Fruit fly (Drosophila melanogaster) whole organism, pupa: ENCODE data around the gene glec.

Source experiments
- CG10348 ChIP-seq: fragments of 200-800 bp; sonication (Bioruptor generic); IDR thresholded peaks from 2 replicates; pipeline ENCODE4 v1.3.6; 2022; ENCODE audit warnings: missing biosample characterization, missing genetic modification characterization
- CG12605 ChIP-seq: fragments of 200-800 bp; sonication (Bioruptor generic); IDR thresholded peaks from 2 replicates; pipeline ENCODE4 v1.3.6; 2022; ENCODE audit warnings: missing biosample characterization, missing genetic modification characterization
- CG13204 ChIP-seq: fragments of 200-800 bp; sonication (Bioruptor generic); optimal IDR thresholded peaks from 2 replicates; lab custom pipeline; 2018; ENCODE audit warnings: missing biosample characterization, mild to moderate bottlenecking, missing genetic modification characterization, moderate library complexity
- CG14655 ChIP-seq: fragments of 200-800 bp; sonication (Bioruptor generic); optimal IDR thresholded peaks from 3 replicates; lab custom pipeline; 2017; ENCODE audit warnings: mild to moderate bottlenecking, missing biosample characterization, missing genetic modification reagents, missing genetic modification characterization
- CG15710 ChIP-seq: fragments of 200-800 bp; sonication (Bioruptor generic); optimal IDR thresholded peaks from 2 replicates; lab custom pipeline; 2018; ENCODE audit warnings: missing biosample characterization, mild to moderate bottlenecking, missing genetic modification characterization, moderate library complexity
- CG17806 ChIP-seq: fragments of 200-800 bp; sonication (Bioruptor generic); optimal IDR thresholded peaks from 2 replicates; lab custom pipeline; 2018; ENCODE audit warnings: missing biosample characterization, mild to moderate bottlenecking, missing genetic modification characterization, moderate library complexity
- CG32121 ChIP-seq: fragments of 200-800 bp; sonication (Bioruptor generic); IDR thresholded peaks from 2 replicates; pipeline ENCODE4 v1.3.6; 2022; ENCODE audit warnings: missing biosample characterization, missing genetic modification characterization
- CG34367 ChIP-seq: fragments of 200-800 bp; sonication (Bioruptor generic); optimal IDR thresholded peaks from 2 replicates; lab custom pipeline; 2018; ENCODE audit warnings: missing biosample characterization, mild to moderate bottlenecking, missing genetic modification characterization
- CG4496 ChIP-seq: fragments of 200-800 bp; sonication (Bioruptor generic); IDR thresholded peaks from 3 replicates; pipeline ENCODE4 v1.3.6; 2022; ENCODE audit warnings: missing biosample characterization, missing genetic modification characterization
- CG8159 ChIP-seq: fragments of 200-800 bp; sonication (Bioruptor generic); optimal IDR thresholded peaks from 3 replicates; lab custom pipeline; 2018; ENCODE audit warnings: missing biosample characterization, mild to moderate bottlenecking, missing genetic modification characterization, moderate library complexity
- CG8301 ChIP-seq: fragments of 200-800 bp; sonication (Bioruptor generic); optimal IDR thresholded peaks from 2 replicates; lab custom pipeline; 2018; ENCODE audit warnings: missing biosample characterization, mild to moderate bottlenecking, missing genetic modification characterization
- CG9948 ChIP-seq: fragments of 200-800 bp; sonication (Bioruptor generic); optimal IDR thresholded peaks from 2 replicates; lab custom pipeline; 2018; ENCODE audit warnings: missing biosample characterization, mild to moderate bottlenecking, missing genetic modification characterization, moderate library complexity
- D1 ChIP-seq: fragments of 200-800 bp; sonication (Bioruptor generic); optimal IDR thresholded peaks from 2 replicates; lab custom pipeline; 2018; ENCODE audit warnings: missing biosample characterization, mild to moderate bottlenecking, missing genetic modification characterization, moderate library complexity
- EcR ChIP-seq: fragments of 200-800 bp; sonication (Bioruptor generic); optimal IDR thresholded peaks from 3 replicates; lab custom pipeline; 2019; ENCODE audit warnings: missing biosample characterization, missing genetic modification characterization, mild to moderate bottlenecking, moderate library complexity, missing genetic modification reagents
- Ets98B ChIP-seq: fragments of 200-800 bp; sonication (Bioruptor generic); IDR thresholded peaks from 2 replicates; pipeline ENCODE4 v1.3.6; 2022; ENCODE audit warnings: missing biosample characterization, missing genetic modification characterization
- Pif1A ChIP-seq: fragments of 200-800 bp; sonication (Bioruptor generic); optimal IDR thresholded peaks from 3 replicates; lab custom pipeline; 2016; ENCODE audit warnings: missing biosample characterization, missing genetic modification characterization
- Pif1B ChIP-seq: fragments of 200-800 bp; sonication (Bioruptor generic); optimal IDR thresholded peaks from 3 replicates; lab custom pipeline; 2016; ENCODE audit warnings: missing biosample characterization, missing genetic modification characterization
- Snoo ChIP-seq: fragments of 200-800 bp; sonication (Bioruptor generic); optimal IDR thresholded peaks from 3 replicates; lab custom pipeline; 2017; ENCODE audit warnings: missing biosample characterization, mild to moderate bottlenecking, missing genetic modification characterization, inconsistent platforms
- fd96Ca ChIP-seq: fragments of 200-800 bp; sonication (Bioruptor generic); IDR thresholded peaks from 3 replicates; pipeline ENCODE4 v1.3.6; 2022; ENCODE audit warnings: missing biosample characterization, missing genetic modification characterization
- gl ChIP-seq: fragments of 200-800 bp; sonication (Bioruptor generic); optimal IDR thresholded peaks from 2 replicates; lab custom pipeline; 2018; ENCODE audit warnings: missing biosample characterization, mild to moderate bottlenecking, missing genetic modification characterization
- rn ChIP-seq: fragments of 200-800 bp; sonication (Bioruptor generic); IDR thresholded peaks from 2 replicates; pipeline ENCODE4 v1.3.6; 2022; ENCODE audit warnings: missing biosample characterization, missing genetic modification characterization

glec gene

dm6 chr3R:21852579-21853233, 3.4 kb downstream of the glec start:
- peak; percentile 44 for TF ChIP-seq EcR (GFP tag; lab: Kevin White, UChicago)
- 0 out of 2 replicates have a peak, but pooled peaks have one; percentile 11 for TF ChIP-seq Ets98B (GFP tag; lab: Robert Waterston, UW)
- peak; percentile 39 for TF ChIP-seq CG15710
- TF ChIP-seq CG14655: peak; percentile 35
- no peak for TF ChIP-seq D1 (tag; lab: Kevin White, UChicago)
- TF ChIP-seq CG8301 (tag; lab: Kevin White, UChicago): peak; percentile 21
- 0 out of 3 replicates have a peak, but pooled peaks have one; percentile 33 for TF ChIP-seq fd96Ca
- TF ChIP-seq Pif1A (GFP tag; lab: Kevin White, UChicago): peak; percentile 1
- TF ChIP-seq Snoo (tag; lab: Kevin White, UChicago): no peak
- TF ChIP-seq gl (tag; lab: Kevin White, UChicago): no peak
- peak; percentile 33 for TF ChIP-seq CG17806
- no peak for TF ChIP-seq rn (GFP tag; lab: Robert Waterston, UW)
- peak; percentile 32 for TF ChIP-seq CG9948 (tag; lab: Kevin White, UChicago)
- no peak for TF ChIP-seq CG34367
- TF ChIP-seq Pif1B: no peak
- TF ChIP-seq CG13204 (GFP tag; lab: Kevin White, UChicago): no peak
- TF ChIP-seq CG4496: no peak
- peak; percentile 54 for TF ChIP-seq CG8159
- TF ChIP-seq CG12605 (GFP tag; lab: Robert Waterston, UW): no peak
- no peak for TF ChIP-seq CG10348
- no peak for TF ChIP-seq CG32121

dm6 chr3R:21851592-21852578, 4.2 kb downstream of the glec start:
- peak; percentile 80 for TF ChIP-seq EcR (GFP tag; lab: Kevin White, UChicago)
- TF ChIP-seq gl (tag; lab: Kevin White, UChicago): no peak

dm6 chr3R:21849988-21850460, 6.0 kb downstream of the glec start:
- TF ChIP-seq rn (GFP tag; lab: Robert Waterston, UW): no peak
- peak; percentile 59; the same call in 2 of the 3 replicates for TF ChIP-seq CG4496
- no peak for TF ChIP-seq CG10348
- no peak for TF ChIP-seq CG13204 (GFP tag; lab: Kevin White, UChicago)
- TF ChIP-seq CG8159: peak; percentile 3
- TF ChIP-seq CG12605 (GFP tag; lab: Robert Waterston, UW): no peak
- TF ChIP-seq Pif1B: no peak
- no peak for TF ChIP-seq gl (tag; lab: Kevin White, UChicago)
- no peak for TF ChIP-seq CG17806
- peak; percentile 36 for TF ChIP-seq Pif1A (GFP tag; lab: Kevin White, UChicago)
- TF ChIP-seq CG14655: peak; percentile 44
- TF ChIP-seq CG9948 (tag; lab: Kevin White, UChicago): peak; percentile 19
- no peak for TF ChIP-seq CG32121
- no peak for TF ChIP-seq CG34367
- TF ChIP-seq fd96Ca: peak; percentile 53; the same call in 1 of the 3 replicates
- TF ChIP-seq Snoo (tag; lab: Kevin White, UChicago): no peak
- TF ChIP-seq CG8301 (tag; lab: Kevin White, UChicago): peak; percentile 28
- TF ChIP-seq Ets98B (GFP tag; lab: Robert Waterston, UW): peak; percentile 54; the same call in 1 of the 2 replicates
- no peak for TF ChIP-seq EcR (GFP tag; lab: Kevin White, UChicago)
- TF ChIP-seq CG15710: peak; percentile 2
- no peak for TF ChIP-seq D1 (tag; lab: Kevin White, UChicago)

- peak; percentile 94 for TF ChIP-seq Pif1B
- peak; percentile 91 for TF ChIP-seq CG9948 (tag; lab: Kevin White, UChicago)
- peak; percentile 49 for TF ChIP-seq gl (tag; lab: Kevin White, UChicago)
- TF ChIP-seq CG12605 (GFP tag; lab: Robert Waterston, UW): peak; percentile 65
- TF ChIP-seq EcR (GFP tag; lab: Kevin White, UChicago): peak; percentile 43
- peak; percentile 76 for TF ChIP-seq CG13204 (GFP tag; lab: Kevin White, UChicago)
- TF ChIP-seq CG8159: peak; percentile 95
- TF ChIP-seq Snoo (tag; lab: Kevin White, UChicago): peak; percentile 95
- peak; percentile 69 for TF ChIP-seq CG10348
- peak; percentile 87 for TF ChIP-seq CG4496
- peak; percentile 78 for TF ChIP-seq fd96Ca
- peak; percentile 96 for TF ChIP-seq CG14655
- TF ChIP-seq CG17806: peak; percentile 87
- TF ChIP-seq rn (GFP tag; lab: Robert Waterston, UW): peak; percentile 34; the same call in 1 of the 2 replicates
- peak; percentile 83 for TF ChIP-seq CG34367
- TF ChIP-seq D1 (tag; lab: Kevin White, UChicago): peak; percentile 92
- TF ChIP-seq CG32121: peak; percentile 79
- peak; percentile 93 for TF ChIP-seq CG15710
- TF ChIP-seq CG8301 (tag; lab: Kevin White, UChicago): peak; percentile 92
- peak; percentile 78 for TF ChIP-seq Ets98B (GFP tag; lab: Robert Waterston, UW)
- peak; percentile 90 for TF ChIP-seq Pif1A (GFP tag; lab: Kevin White, UChicago)
Measured at dm6 chr3R:21848987-21849442, 7.1 kb downstream of the glec start.

- TF ChIP-seq CG4496 (peak; percentile 27; the same call in 1 of the 3 replicates), Snoo (tag; lab: Kevin White, UChicago) (no peak), gl (tag; lab: Kevin White, UChicago) (no peak), fd96Ca (peak; percentile 36; the same call in 1 of the 3 replicates), CG8301 (tag; lab: Kevin White, UChicago) (no peak), EcR (GFP tag; lab: Kevin White, UChicago) (peak; percentile 53), CG8159 (no peak), CG32121 (peak; percentile 28; the same call in 1 of the 2 replicates)
Measured at dm6 chr3R:21848271-21848670, 7.8 kb downstream of the glec start.
